Fruit fly (Drosophila melanogaster) whole organism, embryonic: Measurements from ENCODE around the gene Pde6.

Source experiments
- Aef1 ChIP-seq: fragments of 200-800 bp; sonication (Bioruptor generic); IDR thresholded peaks from 3 replicates; pipeline ENCODE4 v1.3.6; 2022; ENCODE audit warnings: missing biosample characterization, missing genetic modification characterization
- Antp ChIP-seq: fragments of 200-800 bp; sonication (Bioruptor generic); optimal IDR thresholded peaks from 3 replicates; lab custom pipeline; 2016; ENCODE audit warnings: missing biosample characterization, missing genetic modification characterization
- Atf-2 ChIP-seq: fragments of 200-800 bp; sonication (Bioruptor generic); optimal IDR thresholded peaks from 2 replicates; lab custom pipeline; 2016; ENCODE audit warnings: missing biosample characterization, missing genetic modification characterization
- BEAF-32 ChIP-seq: fragments of 200-800 bp; sonication (Bioruptor generic); optimal IDR thresholded peaks from 3 replicates; lab custom pipeline; 2017; ENCODE audit warnings: missing biosample characterization, missing genetic modification characterization, mild to moderate bottlenecking, moderate library complexity, missing genetic modification reagents
- Bgb ChIP-seq: fragments of 200-800 bp; sonication (Bioruptor generic); IDR thresholded peaks from 2 replicates; pipeline ENCODE4 v1.3.6; 2022; ENCODE audit warnings: missing biosample characterization, missing genetic modification characterization; ENCODE audit not compliant: partially characterized antibody
- CG10147 ChIP-seq: fragments of 200-800 bp; sonication (Bioruptor generic); optimal IDR thresholded peaks from 2 replicates; lab custom pipeline; 2019; ENCODE audit warnings: missing biosample characterization, mild to moderate bottlenecking, missing genetic modification characterization, moderate library complexity
- CG10366 ChIP-seq: fragments of 200-800 bp; sonication (Bioruptor generic); IDR thresholded peaks from 2 replicates; pipeline ENCODE4 v1.3.6; 2022; ENCODE audit warnings: missing biosample characterization, missing genetic modification characterization
- CG11695 ChIP-seq: fragments of 200-800 bp; sonication (Bioruptor generic); IDR thresholded peaks from 3 replicates; pipeline ENCODE4 v1.3.6; 2022; ENCODE audit warnings: missing biosample characterization, missing genetic modification characterization
- CG12236 ChIP-seq: fragments of 200-800 bp; sonication (Bioruptor generic); optimal IDR thresholded peaks from 2 replicates; lab custom pipeline; 2016; ENCODE audit warnings: missing biosample characterization, missing genetic modification characterization
- CG1233 ChIP-seq: fragments of 200-800 bp; sonication (Bioruptor generic); optimal IDR thresholded peaks from 4 replicates; lab custom pipeline; 2018; ENCODE audit warnings: missing biosample characterization, mild to moderate bottlenecking, missing genetic modification characterization
- CG13287 ChIP-seq: fragments of 200-800 bp; sonication (Bioruptor generic); IDR thresholded peaks from 2 replicates; pipeline ENCODE4 v1.3.6; 2022; ENCODE audit warnings: missing biosample characterization, missing genetic modification characterization; ENCODE audit not compliant: partially characterized antibody
- CG16863 ChIP-seq: fragments of 200-800 bp; sonication (Bioruptor generic); optimal IDR thresholded peaks from 3 replicates; lab custom pipeline; 2016; ENCODE audit warnings: missing biosample characterization, missing genetic modification characterization
- CG1832 ChIP-seq: fragments of 200-800 bp; sonication (Bioruptor generic); optimal IDR thresholded peaks from 2 replicates; lab custom pipeline; 2017; ENCODE audit warnings: missing biosample characterization, mild to moderate bottlenecking, missing genetic modification characterization, inconsistent platforms
- CG31365 ChIP-seq: fragments of 200-800 bp; sonication (Bioruptor generic); optimal IDR thresholded peaks from 2 replicates; lab custom pipeline; 2018; ENCODE audit warnings: missing biosample characterization, mild to moderate bottlenecking, missing genetic modification characterization
- CG31388 ChIP-seq: fragments of 200-800 bp; sonication (Bioruptor generic); optimal IDR thresholded peaks from 2 replicates; lab custom pipeline; 2016; ENCODE audit warnings: missing biosample characterization, missing genetic modification characterization
- CG31441 ChIP-seq: fragments of 200-800 bp; sonication (Bioruptor generic); IDR thresholded peaks from 2 replicates; pipeline ENCODE4 v1.3.6; 2022; ENCODE audit warnings: missing biosample characterization, missing genetic modification characterization
- CG3163 ChIP-seq: fragments of 200-800 bp; sonication (Bioruptor generic); optimal IDR thresholded peaks from 3 replicates; lab custom pipeline; 2016; ENCODE audit warnings: missing biosample characterization, missing genetic modification characterization
- CG3407 ChIP-seq: fragments of 200-800 bp; sonication (Bioruptor generic); optimal IDR thresholded peaks from 2 replicates; lab custom pipeline; 2018; ENCODE audit warnings: missing biosample characterization, mild to moderate bottlenecking, missing genetic modification characterization
- CG4404 ChIP-seq: fragments of 200-800 bp; sonication (Bioruptor generic); IDR thresholded peaks from 2 replicates; pipeline ENCODE4 v1.3.6; 2022; ENCODE audit warnings: missing biosample characterization, missing genetic modification characterization
- CG6689 ChIP-seq: fragments of 200-800 bp; sonication (Bioruptor generic); IDR thresholded peaks from 2 replicates; pipeline ENCODE4 v1.3.6; 2022; ENCODE audit warnings: missing biosample characterization, missing genetic modification characterization
- CG7786 ChIP-seq: fragments of 200-800 bp; sonication (Bioruptor generic); optimal IDR thresholded peaks from 2 replicates; lab custom pipeline; 2016; ENCODE audit warnings: missing biosample characterization, missing genetic modification characterization
- CG8089 ChIP-seq: fragments of 200-800 bp; sonication (Bioruptor generic); optimal IDR thresholded peaks from 3 replicates; lab custom pipeline; 2016; ENCODE audit warnings: missing biosample characterization, missing genetic modification characterization
- CG8359 ChIP-seq: fragments of 200-800 bp; sonication (Bioruptor generic); optimal IDR thresholded peaks from 2 replicates; lab custom pipeline; 2017; ENCODE audit warnings: missing biosample characterization, mild to moderate bottlenecking, missing genetic modification characterization, borderline replicate concordance
- D19B ChIP-seq: fragments of 200-800 bp; sonication (Bioruptor generic); optimal IDR thresholded peaks from 2 replicates; lab custom pipeline; 2017; ENCODE audit warnings: missing biosample characterization, mild to moderate bottlenecking, missing genetic modification characterization
- Dbx ChIP-seq: fragments of 200-800 bp; sonication (Bioruptor generic); IDR thresholded peaks from 3 replicates; pipeline ENCODE4 v1.3.6; 2022; ENCODE audit warnings: missing biosample characterization, missing genetic modification characterization
- Elba2 ChIP-seq: fragments of 200-800 bp; sonication (Bioruptor generic); optimal IDR thresholded peaks from 3 replicates; lab custom pipeline; 2016; ENCODE audit warnings: missing biosample characterization, missing genetic modification characterization
- MBD-R2 ChIP-seq: fragments of 200-800 bp; sonication (Bioruptor generic); IDR thresholded peaks from 2 replicates; pipeline ENCODE4 v1.3.6; 2022; ENCODE audit warnings: missing biosample characterization, missing genetic modification characterization
- MTF-1 ChIP-seq: fragments of 200-800 bp; sonication (Bioruptor generic); optimal IDR thresholded peaks from 2 replicates; lab custom pipeline; 2018; ENCODE audit warnings: missing biosample characterization, mild to moderate bottlenecking, missing genetic modification characterization, borderline replicate concordance
- NK7.1 ChIP-seq: fragments of 200-800 bp; sonication (Bioruptor generic); optimal IDR thresholded peaks from 3 replicates; lab custom pipeline; 2016; ENCODE audit warnings: missing biosample characterization, missing genetic modification characterization
- Neu2 ChIP-seq: fragments of 200-800 bp; sonication (Bioruptor generic); optimal IDR thresholded peaks from 3 replicates; lab custom pipeline; 2016; ENCODE audit warnings: missing biosample characterization, missing genetic modification characterization, borderline replicate concordance
- Sry-δ ChIP-seq: fragments of 200-800 bp; sonication (Bioruptor generic); optimal IDR thresholded peaks from 2 replicates; lab custom pipeline; 2016; ENCODE audit warnings: missing biosample characterization, missing genetic modification characterization
- YL-1 ChIP-seq: fragments of 200-800 bp; sonication (Bioruptor generic); optimal IDR thresholded peaks from 3 replicates; lab custom pipeline; 2017; ENCODE audit warnings: missing biosample characterization, mild to moderate bottlenecking, missing genetic modification characterization
- dm ChIP-seq: fragments of 200-800 bp; sonication (Bioruptor generic); optimal IDR thresholded peaks from 3 replicates; lab custom pipeline; 2016; ENCODE audit warnings: missing biosample characterization, missing genetic modification characterization
- exex ChIP-seq: fragments of 200-800 bp; sonication (Bioruptor generic); optimal IDR thresholded peaks from 4 replicates; lab custom pipeline; 2018; ENCODE audit warnings: missing biosample characterization, mild to moderate bottlenecking, missing genetic modification characterization, moderate library complexity
- gcm ChIP-seq: fragments of 200-800 bp; sonication (Bioruptor generic); optimal IDR thresholded peaks from 2 replicates; lab custom pipeline; 2019; ENCODE audit warnings: missing biosample characterization, mild to moderate bottlenecking, missing genetic modification characterization, moderate library complexity
- gcm2 ChIP-seq: fragments of 200-800 bp; sonication (Bioruptor generic); optimal IDR thresholded peaks from 2 replicates; lab custom pipeline; 2016; ENCODE audit warnings: missing biosample characterization, missing genetic modification characterization
- gt ChIP-seq: fragments of 200-800 bp; sonication (Bioruptor generic); IDR thresholded peaks from 2 replicates; pipeline ENCODE4 v1.3.6; 2022; ENCODE audit warnings: missing biosample characterization, missing genetic modification characterization
- ham ChIP-seq: fragments of 200-800 bp; sonication (Bioruptor generic); IDR thresholded peaks from 2 replicates; pipeline ENCODE4 v1.3.6; 2022; ENCODE audit warnings: missing biosample characterization, missing genetic modification characterization
- insv ChIP-seq, 2 experiments: fragments of 200-800 bp; sonication (Bioruptor generic); optimal IDR thresholded peaks; 3 replicates each; lab custom pipeline; 2016 to 2018; ENCODE audit warnings: missing biosample characterization in 2 of 2, missing genetic modification characterization in 2 of 2
- lilli ChIP-seq: fragments of 200-800 bp; sonication (Bioruptor generic); optimal IDR thresholded peaks from 3 replicates; lab custom pipeline; 2016; ENCODE audit warnings: missing biosample characterization, missing genetic modification characterization
- lov ChIP-seq, 2 experiments: fragments of 200-800 bp in 1 of 2; fragments of >200 bp in 1 of 2; sonication (Bioruptor generic) in 1 of 2; IDR thresholded peaks in 1 of 2; optimal IDR thresholded peaks in 1 of 2; 2 replicates in 1 of 2; 3 replicates in 1 of 2; pipeline versions ENCODE4 v1.3.6 to Lab custom; 2017 to 2022; ENCODE audit warnings: missing biosample characterization in 1 of 2, missing genetic modification characterization in 1 of 2
- nerfin-1 ChIP-seq: fragments of 200-800 bp; sonication (Bioruptor generic); optimal IDR thresholded peaks from 3 replicates; lab custom pipeline; 2019; ENCODE audit warnings: missing biosample characterization, mild to moderate bottlenecking, missing genetic modification characterization, moderate library complexity
- pb ChIP-seq: fragments of 200-800 bp; sonication (Bioruptor generic); optimal IDR thresholded peaks from 3 replicates; lab custom pipeline; 2016; ENCODE audit warnings: missing biosample characterization, missing genetic modification characterization
- sens ChIP-seq: fragments of 200-800 bp; sonication (Bioruptor generic); peaks from one replicate; lab custom pipeline; 2016; ENCODE audit warnings: missing biosample characterization, missing genetic modification characterization
- sisA ChIP-seq: fragments of 200-800 bp; sonication (Bioruptor generic); IDR thresholded peaks from 2 replicates; pipeline ENCODE4 v1.3.6; 2022; ENCODE audit warnings: missing biosample characterization, missing genetic modification characterization
- tgo ChIP-seq: fragments of 200-800 bp; sonication (Bioruptor generic); IDR thresholded peaks from 3 replicates; pipeline ENCODE4 v1.3.6; 2022; ENCODE audit warnings: missing biosample characterization, missing genetic modification characterization
- tio ChIP-seq: fragments of 200-800 bp; sonication (Bioruptor generic); optimal IDR thresholded peaks from 2 replicates; lab custom pipeline; 2017; ENCODE audit warnings: missing biosample characterization, missing genetic modification characterization, inconsistent platforms
- twi ChIP-seq: fragments of 200-800 bp; optimal IDR thresholded peaks from 2 replicates; lab custom pipeline; 2019; ENCODE audit warnings: missing biosample characterization, mild to moderate bottlenecking, missing genetic modification characterization, moderate library complexity
- zf30C ChIP-seq: fragments of 200-800 bp; sonication (Bioruptor generic); optimal IDR thresholded peaks from 3 replicates; lab custom pipeline; 2018; ENCODE audit warnings: missing biosample characterization, mild to moderate bottlenecking, missing genetic modification characterization

Pde6 gene

DNA sequence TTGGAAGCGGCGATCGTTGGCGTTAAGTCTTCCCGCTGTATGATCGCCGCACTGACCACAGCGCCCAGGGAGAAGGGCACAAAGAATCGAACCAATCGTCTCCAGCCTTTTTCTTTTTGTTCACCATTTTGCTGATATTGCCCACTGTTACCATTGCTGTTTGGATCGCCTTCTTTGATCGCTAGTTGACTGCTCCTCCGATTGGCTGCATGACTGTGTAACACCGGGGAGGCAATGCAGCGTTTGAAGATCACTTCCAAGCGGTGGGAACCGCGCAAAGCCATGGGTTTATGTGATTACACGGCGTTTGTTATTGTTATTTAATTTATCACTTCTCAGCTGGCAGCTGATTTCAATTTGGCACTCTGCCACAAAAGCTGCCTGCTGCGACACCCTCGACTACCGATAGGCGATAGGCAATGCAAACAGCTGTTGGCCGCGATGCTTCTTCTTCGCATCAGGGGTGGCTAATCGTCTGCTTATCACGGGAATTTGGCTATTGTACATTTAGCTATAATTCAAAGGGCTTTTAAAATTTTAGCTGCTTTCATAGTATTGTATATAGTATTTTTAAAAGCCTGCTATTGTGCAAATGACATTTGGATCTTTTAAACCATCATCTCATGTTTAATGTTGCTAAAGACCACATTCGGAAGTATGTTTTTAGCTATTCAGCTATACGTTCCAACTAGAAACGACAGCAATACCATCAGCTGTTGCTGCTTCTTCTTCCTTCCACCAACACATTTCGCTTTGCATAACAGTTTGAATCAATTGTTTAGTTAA is 46.8 kb downstream of the Pde6 start, which contains the start of the genes HtrA2 and mRpL11 (continued):
- TF ChIP-seq CG1832 (GFP tag; lab: Kevin White, UChicago) (no peak), MTF-1 (GFP tag; lab: Kevin White, UChicago) (no peak), CG13287 (GFP tag; lab: Robert Waterston, UW) (peak; percentile 57), D19B (GFP tag; lab: Kevin White, UChicago) (no peak), CG1233 (GFP tag; lab: Kevin White, UChicago) (peak; percentile 50), Aef1 (GFP tag; lab: Robert Waterston, UW) (peak; percentile 60), MBD-R2 (GFP tag; lab: Robert Waterston, UW) (peak; percentile 99), CG11695 (no peak), CG31388 (GFP tag; lab: Kevin White, UChicago) (no peak), BEAF-32 (peak; percentile 65), Antp (GFP tag; lab: Kevin White, UChicago) (peak; percentile 61), twi (tag; lab: Kevin White, UChicago) (peak; percentile 73), exex (tag; lab: Kevin White, UChicago) (peak; percentile 67), lilli (GFP tag; lab: Kevin White, UChicago) (peak; percentile 73), CG10366 (GFP tag; lab: Robert Waterston, UW) (peak; percentile 38; the same call in 1 of the 2 replicates), lov (optimal IDR thresholded peaks at IDR 0.05; lab: Kevin White, UChicago) (no peak), lov (GFP tag; IDR thresholded peaks at IDR 0.05; lab: Robert Waterston, UW) (no peak), Dbx (GFP tag; lab: Robert Waterston, UW) (no peak), CG16863 (GFP tag; lab: Kevin White, UChicago) (peak; percentile 42), CG7786 (GFP tag; lab: Kevin White, UChicago) (peak; percentile 66), CG6689 (GFP tag; lab: Robert Waterston, UW) (no peak), tgo (GFP tag; lab: Robert Waterston, UW) (peak; percentile 55), dm (GFP tag; lab: Kevin White, UChicago) (peak; percentile 63), zf30C (no peak), CG31441 (GFP tag; lab: Robert Waterston, UW) (no peak), Neu2 (GFP tag; lab: Kevin White, UChicago) (peak; percentile 51), ham (GFP tag; lab: Robert Waterston, UW) (no peak), Bgb (GFP tag; lab: Robert Waterston, UW) (peak; percentile 58), sens (GFP tag; lab: Kevin White, UChicago) (peak; percentile 93), Sry-δ (GFP tag; lab: Kevin White, UChicago) (peak; percentile 64), CG10147 (GFP tag; lab: Kevin White, UChicago) (peak; percentile 30), CG12236 (no peak), NK7.1 (peak; percentile 34), nerfin-1 (tag; lab: Kevin White, UChicago) (no peak), gcm2 (GFP tag; lab: Kevin White, UChicago) (peak; percentile 15), CG3407 (GFP tag; lab: Kevin White, UChicago) (peak; percentile 25), tio (GFP tag; lab: Kevin White, UChicago) (peak; percentile 18), Atf-2 (GFP tag; lab: Kevin White, UChicago) (peak; percentile 4), sisA (GFP tag; lab: Robert Waterston, UW) (no peak; the same call in 1 of the 2 replicates), YL-1 (GFP tag; lab: Kevin White, UChicago) (peak; percentile 64), CG8359 (GFP tag; lab: Kevin White, UChicago) (no peak), pb (GFP tag; lab: Kevin White, UChicago) (peak; percentile 47), CG4404 (peak; percentile 62), gt (GFP tag; lab: Robert Waterston, UW) (no peak), CG3163 (GFP tag; lab: Kevin White, UChicago) (peak; percentile 52), Elba2 (peak; percentile 77), gcm (GFP tag; lab: Kevin White, UChicago) (no peak), CG31365 (tag; lab: Kevin White, UChicago) (no peak), CG8089 (GFP tag; lab: Kevin White, UChicago) (no peak), insv (GFP tag; optimal IDR thresholded peaks at IDR 0.05; lab: Kevin White, UChicago) (peak in 1 of 2 experiments; percentile 87)
